Worm (Caenorhabditis elegans): ENCODE data around the gene set-2.
A peak's percentile ranks its signal among the peaks of the same experiment; 100 is the strongest.

set-2 gene

DNA sequence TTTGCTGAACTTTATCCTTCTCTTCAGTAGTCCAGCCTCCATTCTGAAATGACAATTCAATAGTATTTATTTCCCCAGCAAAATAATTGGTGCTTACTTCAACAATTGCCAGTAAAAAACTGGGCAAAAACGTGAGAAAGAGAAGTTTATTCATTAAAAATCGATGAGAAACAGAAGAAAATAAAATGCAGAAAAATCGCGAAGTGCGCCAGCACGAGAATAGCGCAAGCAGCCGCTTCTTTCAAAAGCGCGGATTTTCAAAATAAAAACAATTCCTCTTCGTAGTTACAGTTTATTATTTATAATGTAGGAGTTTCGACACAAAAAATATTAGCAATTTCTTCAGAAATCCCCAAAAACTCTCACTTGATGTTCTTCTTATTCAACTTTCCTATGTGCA lies 32.9 kb upstream of the set-2 start, which contains the start of gene C27F2.9 (continued):
- TF ChIP-seq zip-5 (tag; optimal IDR thresholded peaks at IDR 0.05) = no peak
- no peak for TF ChIP-seq elt-4 (tag; optimal IDR thresholded peaks at IDR 0.05)
- TF ChIP-seq K09A11.1 (tag; optimal IDR thresholded peaks at IDR 0.05; ENCODE audit: insufficient read depth) = no peak
- TF ChIP-seq ttx-3 (tag; optimal IDR thresholded peaks at IDR 0.05) = peak; percentile 36
- peak; percentile 1 for TF ChIP-seq ceh-2 (tag; optimal IDR thresholded peaks at IDR 0.05)
- no peak for TF ChIP-seq lim-6 (tag; optimal IDR thresholded peaks at IDR 0.05)
- peak; percentile 77 for TF ChIP-seq ets-4 (tag; optimal IDR thresholded peaks at IDR 0.05)
- no peak for TF ChIP-seq fkh-6 (tag; optimal IDR thresholded peaks at IDR 0.05)
- peak; percentile 1 for TF ChIP-seq npax-4 (tag; optimal IDR thresholded peaks at IDR 0.05)
- no peak for TF ChIP-seq pha-2 (tag; optimal IDR thresholded peaks at IDR 0.05)
- peak; percentile 19 for TF ChIP-seq rnt-1 (tag; optimal IDR thresholded peaks at IDR 0.05)
- no peak for TF ChIP-seq ahr-1 (tag; optimal IDR thresholded peaks at IDR 0.05)
- no peak for TF ChIP-seq fax-1 (tag; optimal IDR thresholded peaks at IDR 0.05)
- no peak for TF ChIP-seq ceh-19 (GFP tag; optimal IDR thresholded peaks at IDR 0.05)
- peak; percentile 31 for TF ChIP-seq madf-2 (tag; optimal IDR thresholded peaks at IDR 0.05)
- no peak for TF ChIP-seq pat-9 (tag; optimal IDR thresholded peaks at IDR 0.05)

DNA sequence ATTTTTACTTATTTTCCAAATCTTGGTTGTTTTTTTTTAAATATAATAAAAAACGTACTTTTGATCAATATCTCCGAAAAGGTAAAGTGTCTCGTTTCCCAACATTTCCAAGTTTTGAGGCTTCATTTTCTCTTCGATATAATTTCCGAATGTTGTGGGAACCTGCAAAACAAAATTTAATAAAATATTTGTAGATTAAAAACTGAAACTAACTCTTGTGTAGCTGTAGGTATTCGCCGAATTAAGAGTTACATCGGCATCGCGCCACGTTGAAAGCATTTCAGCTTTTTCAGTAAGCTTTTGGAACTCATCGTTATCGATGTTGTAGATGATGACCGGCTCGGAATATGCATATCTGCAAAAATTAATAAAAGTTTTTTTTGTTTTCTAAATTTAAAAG lies 32.4 kb upstream of the set-2 start, which contains the start of gene vps-22:
Gene vps-22, minus strand, starts transcription at position 101 of the 400 bp plus-strand sequence.
- TF ChIP-seq ztf-16 (tag; optimal IDR thresholded peaks at IDR 0.05) (no peak), ets-4 (tag; optimal IDR thresholded peaks at IDR 0.05) (no peak), tbx-7 (tag; optimal IDR thresholded peaks at IDR 0.05) (no peak)

DNA sequence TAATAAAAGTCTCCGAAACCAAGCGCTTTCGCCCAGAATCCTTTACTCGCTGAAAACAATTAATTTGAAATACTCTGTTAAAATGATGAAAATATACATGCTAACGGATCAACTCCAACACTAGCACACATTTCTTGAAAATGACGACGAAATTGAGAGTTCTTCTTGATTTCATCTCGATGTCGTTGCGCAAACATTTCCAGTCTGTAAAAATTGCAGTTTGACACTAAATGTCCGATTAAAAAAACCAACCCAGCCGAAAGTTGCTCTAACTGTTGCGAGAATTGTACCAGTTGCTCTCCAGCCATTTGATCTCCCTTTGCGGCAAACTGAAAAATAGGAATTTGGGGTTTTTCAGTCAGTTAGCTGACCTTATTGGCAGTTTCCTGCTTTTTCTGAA lies 31.3 kb upstream of the set-2 start:
- no peak for TF ChIP-seq ahr-1 (tag; optimal IDR thresholded peaks at IDR 0.05)
- no peak for TF ChIP-seq elt-2 (tag; optimal IDR thresholded peaks at IDR 0.05)
- no peak for TF ChIP-seq nfya-1 (tag; optimal IDR thresholded peaks at IDR 0.05)
- no peak for TF ChIP-seq ceh-18 (tag; optimal IDR thresholded peaks at IDR 0.05)

DNA sequence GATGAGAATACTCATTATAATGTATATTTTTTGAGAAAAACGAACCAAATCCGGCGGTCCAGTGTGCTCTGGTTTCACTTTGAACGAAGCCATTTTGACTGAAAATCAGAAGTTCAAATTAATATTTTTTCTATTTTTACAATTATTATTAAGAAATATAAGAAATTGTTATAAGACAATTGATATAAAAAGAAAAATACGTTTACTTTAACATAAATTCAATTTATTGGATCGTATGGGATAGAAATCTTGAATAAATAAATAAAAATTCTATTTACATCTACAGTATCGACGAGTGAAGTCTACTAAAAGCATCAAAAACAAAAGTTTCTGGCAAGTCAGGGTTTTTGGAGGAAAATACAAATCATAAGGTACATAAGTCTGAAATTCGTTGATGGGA lies 30.2 kb upstream of the set-2 start, which contains the start of gene C27F2.4:
Gene C27F2.4, minus strand, starts transcription at position 101 of the 400 bp plus-strand sequence.
- no peak for TF ChIP-seq fkh-6 (tag; optimal IDR thresholded peaks at IDR 0.05)
- no peak for TF ChIP-seq pha-4 (tag; optimal IDR thresholded peaks at IDR 0.05)
- TF ChIP-seq ceh-9 (tag; optimal IDR thresholded peaks at IDR 0.05) = no peak
- no peak for TF ChIP-seq ceh-2 (tag; optimal IDR thresholded peaks at IDR 0.05)
- TF ChIP-seq eyg-1 (tag; optimal IDR thresholded peaks at IDR 0.05) = no peak
- no peak for TF ChIP-seq ceh-45 (GFP tag; IDR thresholded peaks at IDR 0.05)
- TF ChIP-seq tbx-7 (tag; optimal IDR thresholded peaks at IDR 0.05) = no peak
- no peak for TF ChIP-seq pha-2 (tag; optimal IDR thresholded peaks at IDR 0.05)
- no peak for TF ChIP-seq unc-55 (GFP tag; optimal IDR thresholded peaks at IDR 0.05)
- no peak for TF ChIP-seq nhr-232 (tag; optimal IDR thresholded peaks at IDR 0.05)
- no peak for TF ChIP-seq che-1 (tag; optimal IDR thresholded peaks at IDR 0.05)
- no peak for TF ChIP-seq C08G9.2 (tag; optimal IDR thresholded peaks at IDR 0.05)
- no peak for TF ChIP-seq ceh-48 (tag; optimal IDR thresholded peaks at IDR 0.05)

DNA sequence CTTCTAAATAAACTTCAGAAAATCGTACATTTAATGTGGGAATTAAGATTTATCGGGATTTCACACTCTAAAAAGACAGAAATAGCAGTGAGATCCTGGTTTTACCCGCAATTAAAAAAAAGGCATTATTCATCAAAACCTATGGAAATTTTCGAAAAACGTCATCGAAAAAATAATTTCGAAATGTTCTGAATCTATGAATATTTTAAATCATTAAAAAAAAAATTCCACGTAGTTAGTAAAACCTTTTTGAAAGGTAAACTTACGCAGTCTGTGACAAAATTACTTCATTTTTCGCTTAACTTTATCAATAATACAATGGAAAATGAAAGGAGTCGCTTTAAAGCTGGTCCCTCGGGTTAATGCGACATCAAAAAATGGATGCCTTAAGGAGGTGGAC lies 26.6 kb upstream of the set-2 start, which contains the start of gene C26E6.1:
Gene C26E6.1, plus strand, starts transcription at position 301 of the 400 bp plus-strand sequence.
- TF ChIP-seq hlh-8 (tag; optimal IDR thresholded peaks at IDR 0.05) (no peak), odd-2 (tag; optimal IDR thresholded peaks at IDR 0.05) (no peak), elt-2 (tag; optimal IDR thresholded peaks at IDR 0.05) (no peak), K09A11.1 (tag; optimal IDR thresholded peaks at IDR 0.05; ENCODE audit: insufficient read depth) (no peak), zip-5 (tag; optimal IDR thresholded peaks at IDR 0.05) (no peak), npax-4 (tag; optimal IDR thresholded peaks at IDR 0.05) (no peak), pag-3 (tag; optimal IDR thresholded peaks at IDR 0.05; ENCODE audit: borderline replicate concordance) (no peak), unc-42 (tag; optimal IDR thresholded peaks at IDR 0.05) (no peak)
